Worm (Caenorhabditis elegans) whole organism, mixed stage, embryonic: ENCODE results near the gene Y102E9.3.

Experiments used
- M03D4.4 ChIP-seq: sonication (generic microtip); optimal IDR thresholded peaks from 2 replicates; lab custom pipeline; 2017; ENCODE audit warnings: mild to moderate bottlenecking, missing genetic modification characterization, missing compliant biosample characterization
- bed-3 ChIP-seq: fragments of 200-800 bp; sonication (Bioruptor generic); optimal IDR thresholded peaks from 3 replicates; lab custom pipeline; 2018; ENCODE audit warnings: mild to moderate bottlenecking, missing genetic modification characterization, moderate library complexity, missing compliant biosample characterization
- blmp-1 ChIP-seq: fragments of 150-350 bp; optimal IDR thresholded peaks from 2 replicates; lab custom pipeline; 2014; ENCODE audit warnings: missing biosample characterization, missing genetic modification characterization
- ceh-39 ChIP-seq: fragments of 150-350 bp; optimal IDR thresholded peaks from 2 replicates; lab custom pipeline; 2014; ENCODE audit warnings: missing biosample characterization, missing genetic modification characterization
- ceh-43 ChIP-seq: fragments of 200-800 bp; sonication (Bioruptor generic); optimal IDR thresholded peaks from 2 replicates; lab custom pipeline; 2018; ENCODE audit warnings: mild to moderate bottlenecking, missing genetic modification characterization, moderate library complexity, missing compliant biosample characterization
- ceh-83 ChIP-seq: fragments of 200-800 bp; sonication (Bioruptor generic); optimal IDR thresholded peaks from 2 replicates; lab custom pipeline; 2018; ENCODE audit warnings: mild to moderate bottlenecking, missing genetic modification characterization, missing compliant biosample characterization
- ces-1 ChIP-seq: fragments of 150-350 bp; optimal IDR thresholded peaks from 2 replicates; lab custom pipeline; 2014; ENCODE audit warnings: missing biosample characterization, missing genetic modification reagents, missing genetic modification characterization
- cnd-1 ChIP-seq: fragments of 200-800 bp; sonication (Bioruptor generic); optimal IDR thresholded peaks from 2 replicates; lab custom pipeline; 2018; ENCODE audit warnings: mild to moderate bottlenecking, missing genetic modification characterization, missing compliant biosample characterization
- drap-1 ChIP-seq: fragments of 200-800 bp; sonication (Bioruptor generic); optimal IDR thresholded peaks from 3 replicates; lab custom pipeline; 2018; ENCODE audit warnings: mild to moderate bottlenecking, missing genetic modification characterization, missing compliant biosample characterization
- elt-1 ChIP-seq: sonication (generic microtip); optimal IDR thresholded peaks from 2 replicates; lab custom pipeline; 2017; ENCODE audit warnings: missing genetic modification characterization, mild to moderate bottlenecking, missing compliant biosample characterization, antibody characterized with exemption, moderate library complexity, borderline replicate concordance; ENCODE audit not compliant: insufficient read depth
- elt-3 ChIP-seq: fragments of 150-350 bp; optimal IDR thresholded peaks from 2 replicates; lab custom pipeline; 2014; ENCODE audit warnings: missing biosample characterization, missing genetic modification characterization
- flh-1 ChIP-seq: fragments of 200-800 bp; sonication (Bioruptor generic); optimal IDR thresholded peaks from 2 replicates; lab custom pipeline; 2018; ENCODE audit warnings: mild to moderate bottlenecking, missing genetic modification characterization, moderate library complexity, missing compliant biosample characterization
- ham-2 ChIP-seq: fragments of 200-800 bp; sonication (Bioruptor generic); optimal IDR thresholded peaks from 2 replicates; lab custom pipeline; 2018; ENCODE audit warnings: mild to moderate bottlenecking, missing genetic modification characterization, missing compliant biosample characterization
- hlh-1 ChIP-seq: fragments of 150-350 bp; optimal IDR thresholded peaks from 2 replicates; lab custom pipeline; 2014; ENCODE audit warnings: missing biosample characterization, missing genetic modification reagents, missing genetic modification characterization
- lin-13 ChIP-seq: fragments of 150-350 bp; optimal IDR thresholded peaks from 2 replicates; lab custom pipeline; 2014; ENCODE audit warnings: missing biosample characterization, missing genetic modification characterization
- lin-32 ChIP-seq: fragments of 200-800 bp; sonication (Bioruptor generic); optimal IDR thresholded peaks from 2 replicates; lab custom pipeline; 2018; ENCODE audit warnings: mild to moderate bottlenecking, missing genetic modification characterization, missing compliant biosample characterization
- lsy-2 ChIP-seq: fragments of 150-350 bp; optimal IDR thresholded peaks from 2 replicates; lab custom pipeline; 2014; ENCODE audit warnings: missing biosample characterization, missing genetic modification characterization
- mep-1 ChIP-seq: fragments of 150-350 bp; optimal IDR thresholded peaks from 2 replicates; lab custom pipeline; 2017; ENCODE audit warnings: missing biosample characterization, missing genetic modification reagents, missing genetic modification characterization, inconsistent platforms
- mls-2 ChIP-seq: sonication (generic microtip); optimal IDR thresholded peaks from 2 replicates; lab custom pipeline; 2016; ENCODE audit warnings: mild to moderate bottlenecking, missing genetic modification characterization, moderate library complexity, missing compliant biosample characterization
- nhr-12 ChIP-seq: fragments of 150-350 bp; optimal IDR thresholded peaks from 2 replicates; lab custom pipeline; 2014; ENCODE audit warnings: missing biosample characterization, missing genetic modification characterization
- nhr-2 ChIP-seq: fragments of 150-350 bp; optimal IDR thresholded peaks from 2 replicates; lab custom pipeline; 2014; ENCODE audit warnings: missing biosample characterization, missing genetic modification characterization
- nhr-237 ChIP-seq: fragments of 150-350 bp; optimal IDR thresholded peaks from 2 replicates; lab custom pipeline; 2014; ENCODE audit warnings: missing biosample characterization, missing genetic modification characterization
- nhr-28 ChIP-seq: fragments of 150-350 bp; optimal IDR thresholded peaks from 2 replicates; lab custom pipeline; 2014; ENCODE audit warnings: missing biosample characterization, missing genetic modification characterization
- nhr-76 ChIP-seq: sonication (generic microtip); optimal IDR thresholded peaks from 2 replicates; lab custom pipeline; 2017; ENCODE audit warnings: missing biosample characterization, missing genetic modification characterization
- pha-4 ChIP-seq: fragments of 150-350 bp; optimal IDR thresholded peaks from 2 replicates; lab custom pipeline; 2018; ENCODE audit warnings: missing biosample characterization, missing genetic modification reagents, missing genetic modification characterization
- sem-2 ChIP-seq: fragments of 200-800 bp; sonication (Bioruptor generic); optimal IDR thresholded peaks from 2 replicates; lab custom pipeline; 2018; ENCODE audit warnings: mild to moderate bottlenecking, missing genetic modification characterization, missing compliant biosample characterization
- snpc-4 ChIP-seq: fragments of 150-350 bp; optimal IDR thresholded peaks from 2 replicates; lab custom pipeline; 2014; ENCODE audit warnings: missing biosample characterization, missing genetic modification characterization
- sptf-1 ChIP-seq: sonication (generic microtip); optimal IDR thresholded peaks from 2 replicates; lab custom pipeline; 2017; ENCODE audit warnings: mild to moderate bottlenecking, missing genetic modification characterization, moderate library complexity, missing compliant biosample characterization
- tbx-8 ChIP-seq: fragments of 200-800 bp; sonication (Bioruptor generic); optimal IDR thresholded peaks from 2 replicates; lab custom pipeline; 2018; ENCODE audit warnings: mild to moderate bottlenecking, missing genetic modification characterization, moderate library complexity, missing compliant biosample characterization
- unc-120 ChIP-seq: sonication (generic microtip); optimal IDR thresholded peaks from 2 replicates; lab custom pipeline; 2017; ENCODE audit warnings: missing genetic modification characterization, missing compliant biosample characterization; ENCODE audit not compliant: poor library complexity, severe bottlenecking
- unc-39 ChIP-seq: fragments of 150-350 bp; optimal IDR thresholded peaks from 2 replicates; lab custom pipeline; 2014; ENCODE audit warnings: missing biosample characterization, missing genetic modification characterization
- unc-62 ChIP-seq: fragments of 150-350 bp; optimal IDR thresholded peaks from 2 replicates; lab custom pipeline; 2014; ENCODE audit warnings: missing biosample characterization, missing genetic modification reagents, missing genetic modification characterization
- zip-8 ChIP-seq: fragments of 150-350 bp; optimal IDR thresholded peaks from 2 replicates; lab custom pipeline; 2014; ENCODE audit warnings: missing biosample characterization, missing genetic modification characterization
- ztf-11 ChIP-seq: fragments of 150-350 bp; optimal IDR thresholded peaks from 2 replicates; lab custom pipeline; 2014; ENCODE audit warnings: missing biosample characterization, missing genetic modification characterization

The Y102E9.3 gene

DNA sequence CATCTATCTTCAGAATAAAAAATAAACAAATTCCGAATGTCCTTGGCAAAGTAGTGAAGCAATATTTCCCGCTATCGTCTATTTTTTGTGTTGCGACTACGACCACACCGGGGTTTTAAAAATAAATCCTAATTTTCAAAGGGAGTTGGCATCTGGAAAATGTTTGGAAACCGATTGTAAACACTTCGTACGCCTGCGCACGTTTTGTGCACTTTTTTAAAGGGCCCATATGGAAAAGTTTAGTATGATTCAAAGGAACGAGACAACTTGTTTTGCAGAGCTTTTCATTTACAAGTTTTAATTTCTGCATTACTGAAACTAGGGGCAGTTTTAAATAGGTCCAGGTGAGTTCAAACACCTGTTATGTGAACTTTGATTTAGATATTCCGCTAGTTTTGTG is 5.8 kb upstream of the Y102E9.3 start:
- TF ChIP-seq lin-13 (tag; lab: Kevin White, UChicago) (no peak), drap-1 (GFP tag; lab: Kevin White, UChicago) (no peak), ceh-43 (GFP tag; lab: Kevin White, UChicago) (no peak), cnd-1 (no peak), unc-62 (GFP tag; lab: Kevin White, UChicago) (no peak), nhr-2 (tag; lab: Kevin White, UChicago) (no peak), mep-1 (no peak), blmp-1 (tag; lab: Kevin White, UChicago) (no peak), pha-4 (tag; lab: Kevin White, UChicago) (no peak), sptf-1 (tag; lab: Kevin White, UChicago) (no peak), nhr-76 (no peak), unc-39 (tag; lab: Kevin White, UChicago) (no peak), unc-120 (tag; lab: Kevin White, UChicago) (no peak), nhr-237 (tag; lab: Kevin White, UChicago) (no peak), snpc-4 (tag; lab: Kevin White, UChicago) (no peak), ham-2 (no peak), flh-1 (GFP tag; lab: Kevin White, UChicago) (no peak), ztf-11 (tag; lab: Kevin White, UChicago) (no peak), mls-2 (no peak), zip-8 (tag; lab: Kevin White, UChicago) (no peak)

DNA sequence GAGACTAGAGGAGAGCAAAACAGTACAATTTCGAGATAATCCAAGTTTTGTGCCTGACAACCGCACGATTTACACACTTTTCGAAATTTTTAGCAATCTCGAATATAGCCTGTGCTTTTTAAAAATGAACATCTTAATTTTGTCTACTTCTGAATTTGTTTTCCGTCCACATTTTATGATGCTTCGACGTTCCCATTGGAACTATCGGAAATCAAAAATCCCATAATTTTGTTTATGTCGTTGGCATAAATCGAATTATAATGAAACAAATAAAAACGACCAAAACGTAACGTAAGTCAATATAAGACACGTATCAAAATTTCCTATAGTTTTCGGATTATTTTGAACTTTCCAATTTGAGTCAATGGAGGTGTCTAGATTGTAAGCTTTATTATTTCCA is 2.7 kb upstream of the Y102E9.3 start, which contains the start of gene K07E12.2:
K07E12.2 (plus strand) TSS at position 301 of the 400 bp plus-strand sequence.
- TF ChIP-seq nhr-2 (tag; lab: Kevin White, UChicago) (no peak), pha-4 (tag; lab: Kevin White, UChicago) (no peak), lsy-2 (no peak), ham-2 (no peak), ceh-39 (tag; lab: Kevin White, UChicago) (no peak), M03D4.4 (no peak), drap-1 (GFP tag; lab: Kevin White, UChicago) (no peak), lin-32 (no peak), hlh-1 (no peak), unc-62 (GFP tag; lab: Kevin White, UChicago) (no peak), lin-13 (tag; lab: Kevin White, UChicago) (no peak), nhr-76 (no peak), cnd-1 (no peak), mls-2 (no peak), unc-120 (tag; lab: Kevin White, UChicago) (no peak), unc-39 (tag; lab: Kevin White, UChicago) (no peak), bed-3 (GFP tag; lab: Kevin White, UChicago) (no peak), sptf-1 (tag; lab: Kevin White, UChicago) (no peak)
- TF ChIP-seq, all 35 proteins: peak for 0

DNA sequence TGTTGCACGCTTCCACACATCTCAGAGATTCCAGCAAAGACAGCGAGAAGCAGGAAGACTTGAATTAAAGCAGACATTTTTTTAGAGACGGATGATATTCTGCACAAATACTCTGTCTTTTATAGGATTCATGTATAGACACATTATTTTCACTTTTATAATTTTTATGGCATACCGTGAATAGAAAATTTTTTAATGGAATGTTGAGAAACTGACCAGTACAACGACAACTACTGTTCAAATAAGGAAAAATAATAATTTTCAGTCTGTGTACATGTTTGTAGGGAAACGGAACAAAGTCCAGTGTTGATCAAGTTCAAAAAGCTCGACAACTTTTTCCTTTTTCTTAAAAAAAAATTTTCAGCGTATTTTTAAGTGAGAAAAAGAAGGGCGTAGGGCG is 2.2 kb upstream of the Y102E9.3 start, which contains the start of gene Y102E9.6:
Y102E9.6 (minus strand) TSS at position 101 of the 400 bp plus-strand sequence.
- TF ChIP-seq sem-2 (GFP tag; lab: Kevin White, UChicago): no peak
- no peak for TF ChIP-seq tbx-8
- no peak for TF ChIP-seq nhr-28
- no peak for TF ChIP-seq lsy-2
- no peak for TF ChIP-seq unc-62 (GFP tag; lab: Kevin White, UChicago)
- no peak for TF ChIP-seq ham-2
- TF ChIP-seq ceh-83 (GFP tag; lab: Kevin White, UChicago): no peak
- TF ChIP-seq elt-1 (tag; lab: Kevin White, UChicago): no peak
- TF ChIP-seq snpc-4 (tag; lab: Kevin White, UChicago): no peak
- no peak for TF ChIP-seq ces-1 (GFP tag; lab: Kevin White, UChicago)
- TF ChIP-seq blmp-1 (tag; lab: Kevin White, UChicago): no peak
- no peak for TF ChIP-seq lin-13 (tag; lab: Kevin White, UChicago)
- no peak for TF ChIP-seq ceh-39 (tag; lab: Kevin White, UChicago)
- TF ChIP-seq nhr-12 (tag; lab: Kevin White, UChicago): no peak
- no peak for TF ChIP-seq zip-8 (tag; lab: Kevin White, UChicago)
- TF ChIP-seq ceh-43 (GFP tag; lab: Kevin White, UChicago): no peak
- TF ChIP-seq unc-39 (tag; lab: Kevin White, UChicago): no peak
- TF ChIP-seq bed-3 (GFP tag; lab: Kevin White, UChicago): no peak
- no peak for TF ChIP-seq elt-3 (tag; lab: Kevin White, UChicago)
- TF ChIP-seq cnd-1: no peak
